Fruit fly (Drosophila melanogaster): ENCODE data around the gene RpL3.
A peak's percentile ranks its signal among the peaks of the same experiment; 100 is the strongest.

Gene RpL3

dm6 chr3R:11214449-11214950, 7.2 kb upstream of the RpL3 start, which contains the start of gene ZnT86D (continued):
- TF ChIP-seq TFAM (GFP tag; optimal IDR thresholded peaks at IDR 0.05) (no peak), CG12744 (GFP tag; optimal IDR thresholded peaks at IDR 0.05) (peak; percentile 1), chif (GFP tag; optimal IDR thresholded peaks at IDR 0.05) (peak; percentile 12 to 43), ewg (GFP tag; optimal IDR thresholded peaks at IDR 0.05) (peak; percentile 10), Ets97D (GFP tag; optimal IDR thresholded peaks at IDR 0.05) (peak; percentile 57), CG17568 (GFP tag; optimal IDR thresholded peaks at IDR 0.05) (peak; percentile 58), gem (tag; optimal IDR thresholded peaks at IDR 0.05) (peak; percentile 78), CG15514 (GFP tag; optimal IDR thresholded peaks at IDR 0.05) (peak; percentile 61), CG11723 (GFP tag; optimal IDR thresholded peaks at IDR 0.05) (no peak), CG7987 (GFP tag; optimal IDR thresholded peaks at IDR 0.05) (peak; percentile 4), bowl (GFP tag; IDR thresholded peaks at IDR 0.05) (no peak), CG9437 (GFP tag; optimal IDR thresholded peaks at IDR 0.05) (peak; percentile 60), CG11093 (GFP tag; IDR thresholded peaks at IDR 0.05) (no peak), exex (tag; optimal IDR thresholded peaks at IDR 0.05) (peak; percentile 50), grn (GFP tag; optimal IDR thresholded peaks at IDR 0.05) (no peak), gce (GFP tag; IDR thresholded peaks at IDR 0.05) (no peak), CG3163 (GFP tag; optimal IDR thresholded peaks at IDR 0.05) (peak; percentile 47), lola (GFP tag; optimal IDR thresholded peaks at IDR 0.05) (peak in 1 of 3 experiments; percentile 46), CG11695 (GFP tag; IDR thresholded peaks at IDR 0.05) (no peak), MESR4 (GFP tag; optimal IDR thresholded peaks at IDR 0.05) (peak; percentile 55), sr (GFP tag; IDR thresholded peaks at IDR 0.05) (no peak), CG15011 (GFP tag; optimal IDR thresholded peaks at IDR 0.05) (peak; percentile 21), CG4707 (GFP tag; optimal IDR thresholded peaks at IDR 0.05) (no peak), CG15696 (tag; optimal IDR thresholded peaks at IDR 0.05) (peak; percentile 55), Fer1 (GFP tag; optimal IDR thresholded peaks at IDR 0.05) (peak; percentile 67), onecut (GFP tag; IDR thresholded peaks at IDR 0.05) (no peak), croc (GFP tag; conservative IDR thresholded peaks at IDR 0.05) (0 out of 3 replicates have a peak, but pooled peaks have one; percentile 33), Hmx (GFP tag; optimal IDR thresholded peaks at IDR 0.05) (no peak), Sry-β (GFP tag; optimal IDR thresholded peaks at IDR 0.05) (peak; percentile 71), wek (GFP tag; optimal IDR thresholded peaks at IDR 0.05) (no peak), sqz (GFP tag; optimal IDR thresholded peaks at IDR 0.05) (peak; percentile 46), CG18011 (GFP tag; optimal IDR thresholded peaks at IDR 0.05) (peak; percentile 8), CG1832 (GFP tag; optimal IDR thresholded peaks at IDR 0.05) (no peak), CG13296 (GFP tag; optimal IDR thresholded peaks at IDR 0.05) (peak; percentile 67), tx (GFP tag; optimal IDR thresholded peaks at IDR 0.05) (peak; percentile 45), NfI (GFP tag; optimal IDR thresholded peaks at IDR 0.05) (peak; percentile 67), HmgD (GFP tag; optimal IDR thresholded peaks at IDR 0.05) (no peak), CG12391 (tag; optimal IDR thresholded peaks at IDR 0.05) (peak; percentile 75), wor (GFP tag; IDR thresholded peaks at IDR 0.05) (no peak), CG34224 (GFP tag; IDR thresholded peaks at IDR 0.05; ENCODE audit: partially characterized antibody) (no peak), slp2 (GFP tag; optimal IDR thresholded peaks at IDR 0.05) (peak; percentile 35), Sin3A (optimal IDR thresholded peaks at IDR 0.05) (peak; percentile 28), jigr1 (GFP tag; IDR thresholded peaks at IDR 0.05) (no peak), HLHmδ (GFP tag; optimal IDR thresholded peaks at IDR 0.05) (no peak), nerfin-1 (tag; optimal IDR thresholded peaks at IDR 0.05) (peak; percentile 49), pita (GFP tag; optimal IDR thresholded peaks at IDR 0.05) (no peak), Elba2 (GFP tag; optimal IDR thresholded peaks at IDR 0.05) (peak; percentile 75), nom (GFP tag; optimal IDR thresholded peaks at IDR 0.05) (peak; percentile 35), ase (GFP tag; IDR thresholded peaks at IDR 0.05) (no peak), emc (GFP tag; optimal IDR thresholded peaks at IDR 0.05) (peak; percentile 59)
